Fruit fly (Drosophila melanogaster) whole organism, prepupa: ENCODE measurements around the gene CG13096.
A peak's percentile ranks its signal among the peaks of the same experiment; 100 is the strongest.

ENCODE experiments used
- Blimp-1 ChIP-seq: fragments of 200-800 bp; sonication (Bioruptor generic); optimal IDR thresholded peaks from 3 replicates; lab custom pipeline; 2017; ENCODE audit warnings: missing biosample characterization, missing genetic modification characterization, mild to moderate bottlenecking, moderate library complexity, missing genetic modification reagents
- CG10631 ChIP-seq: fragments of 200-800 bp; sonication (Bioruptor generic); optimal IDR thresholded peaks from 2 replicates; lab custom pipeline; 2016; ENCODE audit warnings: missing biosample characterization, missing genetic modification characterization
- CG11762 ChIP-seq: fragments of 200-800 bp; sonication (Bioruptor generic); optimal IDR thresholded peaks from 3 replicates; lab custom pipeline; 2016; ENCODE audit warnings: missing biosample characterization, missing genetic modification characterization; ENCODE audit not compliant: insufficient read depth
- CG15336 ChIP-seq: fragments of 200-800 bp; sonication (Bioruptor generic); IDR thresholded peaks from 2 replicates; pipeline ENCODE4 v1.3.6; 2022; ENCODE audit warnings: missing biosample characterization, missing genetic modification characterization
- CG1621 ChIP-seq: fragments of 200-800 bp; sonication (Bioruptor generic); optimal IDR thresholded peaks from 3 replicates; lab custom pipeline; 2018; ENCODE audit warnings: missing biosample characterization, mild to moderate bottlenecking, missing genetic modification characterization
- CG3032 ChIP-seq: fragments of 200-800 bp; optimal IDR thresholded peaks from 2 replicates; lab custom pipeline; 2019; ENCODE audit warnings: missing biosample characterization, mild to moderate bottlenecking, missing genetic modification characterization, moderate library complexity
- CG31627 ChIP-seq: fragments of 200-800 bp; sonication (Bioruptor generic); optimal IDR thresholded peaks from 3 replicates; lab custom pipeline; 2016; ENCODE audit warnings: missing biosample characterization, missing genetic modification characterization
- CG34406 ChIP-seq: fragments of 200-800 bp; sonication (Bioruptor generic); optimal IDR thresholded peaks from 3 replicates; lab custom pipeline; 2016; ENCODE audit warnings: missing biosample characterization, missing genetic modification characterization
- CG3919 ChIP-seq: fragments of 200-800 bp; sonication (Bioruptor generic); optimal IDR thresholded peaks from 3 replicates; lab custom pipeline; 2016; ENCODE audit warnings: missing biosample characterization, missing genetic modification characterization
- CG6276 ChIP-seq: fragments of 200-800 bp; sonication (Bioruptor generic); optimal IDR thresholded peaks from 2 replicates; lab custom pipeline; 2017; ENCODE audit warnings: missing biosample characterization, mild to moderate bottlenecking, missing genetic modification characterization
- CG6808 ChIP-seq: fragments of 200-800 bp; sonication (Bioruptor generic); optimal IDR thresholded peaks from 3 replicates; lab custom pipeline; 2017; ENCODE audit warnings: missing biosample characterization, missing genetic modification characterization, mild to moderate bottlenecking, moderate library complexity, missing genetic modification reagents
- CG6854 ChIP-seq: fragments of 200-800 bp; sonication (Bioruptor generic); optimal IDR thresholded peaks from 2 replicates; lab custom pipeline; 2017; ENCODE audit warnings: missing biosample characterization, mild to moderate bottlenecking, missing genetic modification characterization
- CG9139 ChIP-seq: fragments of 200-800 bp; sonication (Bioruptor generic); optimal IDR thresholded peaks from 3 replicates; lab custom pipeline; 2017; ENCODE audit warnings: missing biosample characterization, mild to moderate bottlenecking, missing genetic modification characterization
- Eip75B ChIP-seq: fragments of 200-800 bp; sonication (Bioruptor generic); optimal IDR thresholded peaks from 3 replicates; lab custom pipeline; 2016; ENCODE audit warnings: missing biosample characterization, missing genetic modification characterization
- Eip93F ChIP-seq: fragments of 200-800 bp; sonication (Bioruptor generic); optimal IDR thresholded peaks from 2 replicates; lab custom pipeline; 2016; ENCODE audit warnings: missing biosample characterization, mild to moderate bottlenecking, missing genetic modification characterization
- Gug ChIP-seq: fragments of 200-800 bp; sonication (Bioruptor generic); IDR thresholded peaks from 2 replicates; pipeline ENCODE4 v1.3.6; 2022; ENCODE audit warnings: missing biosample characterization, missing genetic modification characterization
- Hr39 ChIP-seq: fragments of 200-800 bp; sonication (Bioruptor generic); optimal IDR thresholded peaks from 2 replicates; lab custom pipeline; 2016; ENCODE audit warnings: missing biosample characterization, missing genetic modification characterization
- Lpt ChIP-seq: fragments of 200-800 bp; sonication (Bioruptor generic); optimal IDR thresholded peaks from 3 replicates; lab custom pipeline; 2016; ENCODE audit warnings: missing biosample characterization, missing genetic modification characterization
- Met ChIP-seq: fragments of 200-800 bp; sonication (Bioruptor generic); optimal IDR thresholded peaks from 3 replicates; lab custom pipeline; 2016; ENCODE audit warnings: missing biosample characterization, missing genetic modification characterization
- Sox102F ChIP-seq: fragments of 200-800 bp; sonication (Bioruptor generic); optimal IDR thresholded peaks from 2 replicates; lab custom pipeline; 2016; ENCODE audit warnings: missing biosample characterization, mild to moderate bottlenecking, missing genetic modification characterization
- Sox14 ChIP-seq: fragments of 200-800 bp; sonication (Bioruptor generic); optimal IDR thresholded peaks from 3 replicates; lab custom pipeline; 2016; ENCODE audit warnings: missing biosample characterization, missing genetic modification characterization
- Sox15 ChIP-seq: fragments of 200-800 bp; sonication (Bioruptor generic); optimal IDR thresholded peaks from 3 replicates; lab custom pipeline; 2016; ENCODE audit warnings: missing biosample characterization, missing genetic modification characterization
- achi ChIP-seq: fragments of 200-800 bp; sonication (Bioruptor generic); optimal IDR thresholded peaks from 3 replicates; lab custom pipeline; 2016; ENCODE audit warnings: missing biosample characterization, missing genetic modification characterization
- acj6 ChIP-seq: fragments of 200-800 bp; sonication (Bioruptor generic); optimal IDR thresholded peaks from 3 replicates; lab custom pipeline; 2016; ENCODE audit warnings: missing biosample characterization, missing genetic modification characterization
- cyc ChIP-seq: fragments of 200-800 bp; sonication (Bioruptor generic); optimal IDR thresholded peaks from 3 replicates; lab custom pipeline; 2016; ENCODE audit warnings: missing biosample characterization, missing genetic modification characterization
- dsx ChIP-seq: fragments of 200-800 bp; optimal IDR thresholded peaks from 3 replicates; lab custom pipeline; 2019; ENCODE audit warnings: missing biosample characterization, mild to moderate bottlenecking, missing genetic modification characterization, moderate library complexity; ENCODE audit not compliant: poor library complexity, severe bottlenecking
- eg ChIP-seq: fragments of 200-800 bp; sonication (Bioruptor generic); IDR thresholded peaks from 3 replicates; pipeline ENCODE4 v1.3.6; 2022; ENCODE audit warnings: missing biosample characterization, missing genetic modification characterization
- esn ChIP-seq: fragments of 200-800 bp; sonication (Bioruptor generic); optimal IDR thresholded peaks from 2 replicates; lab custom pipeline; 2016; ENCODE audit warnings: missing biosample characterization, mild to moderate bottlenecking, missing genetic modification characterization, moderate library complexity
- fkh ChIP-seq: fragments of 200-800 bp; sonication (Bioruptor generic); optimal IDR thresholded peaks from 3 replicates; lab custom pipeline; 2017; ENCODE audit warnings: missing biosample characterization, mild to moderate bottlenecking, missing genetic modification characterization, moderate library complexity
- svp ChIP-seq: fragments of 200-800 bp; sonication (Bioruptor generic); peaks from one replicate; lab custom pipeline; 2016; ENCODE audit warnings: missing biosample characterization, missing genetic modification characterization
- topi ChIP-seq: fragments of 200-800 bp; sonication (Bioruptor generic); optimal IDR thresholded peaks from 3 replicates; lab custom pipeline; 2016; ENCODE audit warnings: missing biosample characterization, missing genetic modification characterization
- vri ChIP-seq: fragments of 200-800 bp; sonication (Bioruptor generic); optimal IDR thresholded peaks from 3 replicates; lab custom pipeline; 2016; ENCODE audit warnings: missing biosample characterization, mild to moderate bottlenecking, missing genetic modification characterization

Gene CG13096

dm6 chr2L:8552472-8552871 is 40.8 kb upstream of the CG13096 start (continued):
- TF ChIP-seq esn (GFP tag; lab: Kevin White, UChicago): peak; percentile 23
- TF ChIP-seq CG3919 (GFP tag; lab: Kevin White, UChicago): peak; percentile 17
- no peak for TF ChIP-seq achi (GFP tag; lab: Kevin White, UChicago)
- TF ChIP-seq Blimp-1 (GFP tag; lab: Kevin White, UChicago): no peak
- TF ChIP-seq Sox102F (GFP tag; lab: Kevin White, UChicago): no peak
- peak; percentile 11 for TF ChIP-seq Sox14 (GFP tag; lab: Kevin White, UChicago)
- no peak for TF ChIP-seq Hr39 (GFP tag; lab: Kevin White, UChicago)

dm6 chr2L:8548118-8548517 is 36.5 kb upstream of the CG13096 start:
- TF ChIP-seq fkh (GFP tag; lab: Kevin White, UChicago): peak; percentile 9
- no peak for TF ChIP-seq cyc (GFP tag; lab: Kevin White, UChicago)
- TF ChIP-seq, all 60 proteins: peak for 1

dm6 chr2L:8545393-8546100 is 33.9 kb upstream of the CG13096 start:
- no peak for TF ChIP-seq CG6808 (GFP tag; lab: Kevin White, UChicago)
- no peak for TF ChIP-seq CG9139
- no peak for TF ChIP-seq Sox15 (GFP tag; lab: Kevin White, UChicago)
- TF ChIP-seq cyc (GFP tag; lab: Kevin White, UChicago): no peak
- no peak for TF ChIP-seq CG1621 (tag; lab: Kevin White, UChicago)
- peak; percentile 42 for TF ChIP-seq svp (GFP tag; lab: Kevin White, UChicago)
- peak; percentile 42 for TF ChIP-seq Sox14 (GFP tag; lab: Kevin White, UChicago)
- no peak for TF ChIP-seq eg
- TF ChIP-seq Eip93F (GFP tag; lab: Kevin White, UChicago): no peak
- TF ChIP-seq vri (GFP tag; lab: Kevin White, UChicago): no peak
- no peak for TF ChIP-seq Eip75B (GFP tag; lab: Kevin White, UChicago)
- TF ChIP-seq Met (GFP tag; lab: Kevin White, UChicago): no peak
- TF ChIP-seq dsx: no peak
- peak; percentile 5 for TF ChIP-seq esn (GFP tag; lab: Kevin White, UChicago)
- TF ChIP-seq fkh (GFP tag; lab: Kevin White, UChicago): peak; percentile 27
- TF ChIP-seq CG15336 (GFP tag; lab: Robert Waterston, UW): no peak
- no peak for TF ChIP-seq CG3032
- TF ChIP-seq CG31627: peak; percentile 3
- no peak for TF ChIP-seq Sox102F (GFP tag; lab: Kevin White, UChicago)

- TF ChIP-seq achi (GFP tag; lab: Kevin White, UChicago) (no peak), acj6 (GFP tag; lab: Kevin White, UChicago) (no peak), CG11762 (GFP tag; lab: Kevin White, UChicago) (no peak), CG1621 (tag; lab: Kevin White, UChicago) (no peak), Gug (GFP tag; lab: Robert Waterston, UW) (no peak), topi (no peak), Lpt (GFP tag; lab: Kevin White, UChicago) (no peak), CG6854 (GFP tag; lab: Kevin White, UChicago) (no peak), CG34406 (GFP tag; lab: Kevin White, UChicago) (no peak), CG6808 (GFP tag; lab: Kevin White, UChicago) (no peak), CG31627 (no peak), CG10631 (GFP tag; lab: Kevin White, UChicago) (no peak), CG6276 (GFP tag; lab: Kevin White, UChicago) (no peak)
- TF ChIP-seq, all 60 proteins: peak for 0
Observed at dm6 chr2L:8544636-8545035, 33.0 kb upstream of the CG13096 start.
